Worm (Caenorhabditis elegans) whole organism, young adult: ENCODE measurements around the gene cest-9.2.

ENCODE experiments used
- B0019.2 ChIP-seq: fragments of 200-800 bp; sonication (Bioruptor generic); conservative IDR thresholded peaks from 2 replicates; pipeline ENCODE4 v1.3.6; 2022; ENCODE audit warnings: missing genetic modification reagents, missing genetic modification characterization, missing compliant biosample characterization
- C17E4.6 ChIP-seq: fragments of 200-800 bp; sonication (Bioruptor generic); IDR thresholded peaks from 2 replicates; pipeline ENCODE4 v1.3.6; 2022; ENCODE audit warnings: missing genetic modification reagents, missing genetic modification characterization, missing compliant biosample characterization
- F10E7.11 ChIP-seq: sonication (generic microtip); optimal IDR thresholded peaks from 2 replicates; lab custom pipeline; 2017; ENCODE audit warnings: mild to moderate bottlenecking, missing genetic modification characterization, moderate library complexity, missing compliant biosample characterization
- F37B4.10 ChIP-seq: fragments of 200-800 bp; sonication (Bioruptor generic); IDR thresholded peaks from 2 replicates; pipeline ENCODE4 v1.3.6; 2022; ENCODE audit warnings: missing genetic modification characterization, missing compliant biosample characterization
- F49E8.2 ChIP-seq: sonication (generic microtip); optimal IDR thresholded peaks from 3 replicates; lab custom pipeline; 2017; ENCODE audit warnings: missing genetic modification characterization, mild to moderate bottlenecking, missing compliant biosample characterization, antibody characterized with exemption, moderate library complexity; ENCODE audit not compliant: insufficient read depth
- F57A8.1 ChIP-seq: fragments of 200-800 bp; sonication (Bioruptor generic); optimal IDR thresholded peaks from 2 replicates; lab custom pipeline; 2018; ENCODE audit warnings: mild to moderate bottlenecking, missing genetic modification characterization, moderate library complexity, missing compliant biosample characterization
- Y53F4B.3 ChIP-seq: fragments of 200-800 bp; sonication (Bioruptor generic); IDR thresholded peaks from 2 replicates; pipeline ENCODE4 v1.3.6; 2022; ENCODE audit warnings: missing genetic modification reagents, missing genetic modification characterization, missing compliant biosample characterization
- Y67H2A.10 ChIP-seq: fragments of 200-800 bp; sonication (Bioruptor generic); conservative IDR thresholded peaks from 2 replicates; pipeline ENCODE4 v1.3.6; 2022; ENCODE audit warnings: missing genetic modification reagents, missing genetic modification characterization, missing compliant biosample characterization
- Y95B8A.8 ChIP-seq: fragments of 200-800 bp; sonication (Bioruptor generic); IDR thresholded peaks from 2 replicates; pipeline ENCODE4 v1.3.6; 2022; ENCODE audit warnings: missing genetic modification reagents, missing genetic modification characterization, missing compliant biosample characterization
- akir-1 ChIP-seq: fragments of 200-800 bp; sonication (Bioruptor generic); optimal IDR thresholded peaks from 2 replicates; lab custom pipeline; 2018; ENCODE audit warnings: mild to moderate bottlenecking, missing genetic modification characterization, moderate library complexity, missing compliant biosample characterization
- ceh-100 ChIP-seq: fragments of 200-800 bp; sonication (Bioruptor generic); IDR thresholded peaks from 2 replicates; pipeline ENCODE4 v1.3.6; 2022; ENCODE audit warnings: missing genetic modification reagents, missing genetic modification characterization, missing compliant biosample characterization
- ceh-40 ChIP-seq: fragments of 200-800 bp; sonication (Bioruptor generic); IDR thresholded peaks from 2 replicates; pipeline ENCODE4 v1.3.6; 2022; ENCODE audit warnings: missing genetic modification characterization, missing compliant biosample characterization
- chd-7 ChIP-seq: sonication (generic microtip); optimal IDR thresholded peaks from 2 replicates; lab custom pipeline; 2016; ENCODE audit warnings: mild to moderate bottlenecking, missing genetic modification characterization, moderate library complexity, missing compliant biosample characterization
- die-1 ChIP-seq: sonication (generic microtip); optimal IDR thresholded peaks from 2 replicates; lab custom pipeline; 2016; ENCODE audit warnings: missing genotype, mild to moderate bottlenecking, missing genetic modification characterization, missing compliant biosample characterization
- egl-18 ChIP-seq: fragments of 200-800 bp; sonication (Bioruptor generic); IDR thresholded peaks from 2 replicates; pipeline ENCODE4 v1.3.6; 2022; ENCODE audit warnings: missing genetic modification reagents, missing genetic modification characterization, missing compliant biosample characterization
- ets-4 ChIP-seq: fragments of 200-800 bp; sonication (Bioruptor generic); optimal IDR thresholded peaks from 2 replicates; lab custom pipeline; 2018; ENCODE audit warnings: mild to moderate bottlenecking, missing genetic modification characterization, missing compliant biosample characterization
- hmg-20 ChIP-seq: fragments of 200-800 bp; sonication (Bioruptor generic); IDR thresholded peaks from 2 replicates; pipeline ENCODE4 v1.3.6; 2022; ENCODE audit warnings: missing genetic modification reagents, missing genetic modification characterization, missing compliant biosample characterization
- hrde-1 ChIP-seq: sonication (generic microtip); optimal IDR thresholded peaks from 2 replicates; lab custom pipeline; 2016; ENCODE audit warnings: missing genetic modification characterization, mild to moderate bottlenecking, missing compliant biosample characterization, moderate library complexity, missing genotype, missing genetic modification reagents, borderline replicate concordance
- let-607 ChIP-seq, 2 experiments: fragments of 200-800 bp in 1 of 2; sonication (Bioruptor generic) in 1 of 2; sonication (generic microtip) in 1 of 2; optimal IDR thresholded peaks; 2 replicates each; lab custom pipeline; 2016 to 2018; ENCODE audit warnings: mild to moderate bottlenecking in 2 of 2, missing compliant biosample characterization in 2 of 2, missing genetic modification characterization in 2 of 2, moderate library complexity in 2 of 2, missing genotype in 1 of 2
- lin-54 ChIP-seq: fragments of 200-800 bp; sonication (Bioruptor generic); optimal IDR thresholded peaks from 2 replicates; lab custom pipeline; 2018; ENCODE audit warnings: mild to moderate bottlenecking, missing genetic modification characterization, missing compliant biosample characterization
- lsy-27 ChIP-seq: sonication (generic microtip); optimal IDR thresholded peaks from 2 replicates; lab custom pipeline; 2017; ENCODE audit warnings: missing genetic modification characterization, mild to moderate bottlenecking, missing compliant biosample characterization, antibody characterized with exemption, missing genotype, borderline replicate concordance; ENCODE audit not compliant: insufficient read depth
- madf-10 ChIP-seq: sonication (generic microtip); optimal IDR thresholded peaks from 2 replicates; lab custom pipeline; 2016; ENCODE audit warnings: mild to moderate bottlenecking, missing genetic modification characterization, missing compliant biosample characterization
- madf-6 ChIP-seq: fragments of 200-800 bp; sonication (Bioruptor generic); IDR thresholded peaks from 2 replicates; pipeline ENCODE4 v1.3.6; 2022; ENCODE audit warnings: missing genetic modification reagents, missing genetic modification characterization, missing compliant biosample characterization
- nhr-179 ChIP-seq: sonication (generic microtip); optimal IDR thresholded peaks from 2 replicates; lab custom pipeline; 2016; ENCODE audit warnings: mild to moderate bottlenecking, missing genetic modification characterization, missing compliant biosample characterization
- nhr-80 ChIP-seq: sonication (generic microtip); optimal IDR thresholded peaks from 2 replicates; lab custom pipeline; 2016; ENCODE audit warnings: missing genetic modification characterization, missing compliant biosample characterization
- nhr-90 ChIP-seq: sonication (generic microtip); optimal IDR thresholded peaks from 2 replicates; lab custom pipeline; 2016; ENCODE audit warnings: missing genotype, mild to moderate bottlenecking, missing genetic modification characterization, missing compliant biosample characterization
- pha-4 ChIP-seq: fragments of 150-350 bp; sonication (generic microtip); optimal IDR thresholded peaks from 2 replicates; lab custom pipeline; 2014; ENCODE audit warnings: missing biosample characterization, missing genetic modification reagents, missing genetic modification characterization
- unc-62 ChIP-seq: fragments of 150-350 bp; optimal IDR thresholded peaks from 2 replicates; lab custom pipeline; 2014; ENCODE audit warnings: missing biosample characterization, missing genetic modification reagents, missing genetic modification characterization

cest-9.2 gene

ce11 chrX:12210145-12211032 is 11.5 kb upstream of the cest-9.2 start:
- no peak for TF ChIP-seq F10E7.11 (tag; lab: Kevin White, UChicago)
- TF ChIP-seq nhr-80 (tag; lab: Kevin White, UChicago), result peak; percentile 51

DNA sequence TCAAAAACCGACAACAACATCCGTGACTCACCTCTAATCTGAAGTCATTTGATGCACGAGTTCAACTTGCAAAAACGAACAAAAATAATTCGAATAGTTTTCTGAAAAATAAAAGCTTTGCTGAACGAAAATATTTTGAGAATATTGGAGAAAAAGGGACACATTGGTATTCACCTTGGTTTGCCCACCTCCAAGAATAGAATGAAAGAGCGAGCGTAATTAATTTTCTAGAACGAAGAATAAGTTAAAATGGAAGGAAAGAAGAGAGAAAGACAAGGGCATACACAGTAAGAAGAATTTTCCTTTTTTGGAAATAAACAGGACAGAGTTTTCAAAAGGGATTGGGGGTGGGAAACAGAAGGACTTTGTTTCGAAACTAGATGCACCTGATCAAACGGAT is 9.1 kb upstream of the cest-9.2 start, which contains the start of gene cab-1:
cab-1 (minus strand) TSS at position 101 of the 400 bp plus-strand sequence.
- TF ChIP-seq let-607 (tag; optimal IDR thresholded peaks at IDR 0.05; lab: Kevin White, UChicago), result no peak
- no peak for TF ChIP-seq nhr-90 (tag; lab: Kevin White, UChicago)
- no peak for TF ChIP-seq egl-18 (GFP tag; lab: Robert Waterston, UW)
- TF ChIP-seq unc-62 (GFP tag; lab: Kevin White, UChicago), result no peak
- TF ChIP-seq, all 124 proteins: peak for 0

ce11 chrX:12216943-12217342 is 5.0 kb upstream of the cest-9.2 start, which contains the start of gene C23H4.8:
C23H4.8 (plus strand) TSS chrX:12217243.
- TF ChIP-seq F57A8.1 (GFP tag; lab: Kevin White, UChicago) (no peak), F37B4.10 (no peak), F49E8.2 (tag; lab: Kevin White, UChicago) (no peak), Y53F4B.3 (no peak), lin-54 (GFP tag; lab: Kevin White, UChicago) (no peak), ceh-40 (GFP tag; lab: Robert Waterston, UW) (no peak), C17E4.6 (GFP tag; lab: Robert Waterston, UW) (no peak), madf-6 (GFP tag; lab: Robert Waterston, UW) (no peak), Y95B8A.8 (GFP tag; lab: Robert Waterston, UW) (no peak), B0019.2 (GFP tag; lab: Robert Waterston, UW) (no peak), hrde-1 (tag; lab: Kevin White, UChicago) (no peak), hmg-20 (GFP tag; lab: Robert Waterston, UW) (no peak), ceh-100 (GFP tag; lab: Robert Waterston, UW) (no peak)

ce11 chrX:12219477-12219876 is 2.4 kb upstream of the cest-9.2 start, which contains the start of gene cest-8:
cest-8 (plus strand) TSS chrX:12219660.
- TF ChIP-seq nhr-179 (tag; lab: Kevin White, UChicago) (no peak), hrde-1 (tag; lab: Kevin White, UChicago) (no peak), chd-7 (tag; lab: Kevin White, UChicago) (no peak), madf-10 (tag; lab: Kevin White, UChicago) (no peak), Y67H2A.10 (no peak), ets-4 (no peak)

- TF ChIP-seq lsy-27 (tag; lab: Kevin White, UChicago), result no peak
- TF ChIP-seq nhr-80 (tag; lab: Kevin White, UChicago), result peak; percentile 38
Observed at ce11 chrX:12222723-12223122, 806 bp downstream of the cest-9.2 start.

- TF ChIP-seq akir-1 (no peak), nhr-80 (tag; lab: Kevin White, UChicago) (peak; percentile 10), die-1 (tag; lab: Kevin White, UChicago) (no peak), pha-4 (tag; lab: Kevin White, UChicago) (no peak)
Observed at ce11 chrX:12225970-12226369, 4.1 kb downstream of the cest-9.2 start, which contains the start of gene cest-9.1. cest-9.1 (plus strand) TSS chrX:12226182.
